Fruit fly (Drosophila melanogaster): ENCODE measurements around the gene CG11570.

CG11570 gene

dm6 chr3L:11966104-11966503 is 8.5 kb upstream of the CG11570 start, which contains the start of gene prc:
Gene prc, minus strand, starts transcription at chr3L:11966131.
- TF ChIP-seq bab1 (GFP tag; optimal IDR thresholded peaks at IDR 0.05) = no peak
- no peak for TF ChIP-seq CG7045 (GFP tag; optimal IDR thresholded peaks at IDR 0.05)
- TF ChIP-seq CG33017 (tag; optimal IDR thresholded peaks at IDR 0.05) = no peak
- no peak for TF ChIP-seq CG5204 (GFP tag; optimal IDR thresholded peaks at IDR 0.05)
- no peak for TF ChIP-seq CG11617 (GFP tag; optimal IDR thresholded peaks at IDR 0.05)
- no peak for TF ChIP-seq Crg-1 (GFP tag; optimal IDR thresholded peaks at IDR 0.05)
- no peak for TF ChIP-seq tj (GFP tag; optimal IDR thresholded peaks at IDR 0.05)
- no peak for TF ChIP-seq ovo (GFP tag; optimal IDR thresholded peaks at IDR 0.05)

- TF ChIP-seq kay (GFP tag; ENCODE audit: borderline replicate concordance) (peak; percentile 7), cnc (optimal IDR thresholded peaks at IDR 0.05) (no peak)
These were observed 3.8 kb downstream of the CG11570 start, which contains the start of gene CG7248 for dm6 chr3L:11953783-11954182. Gene CG7248, plus strand, starts transcription at chr3L:11954083.

dm6 chr3L:11953217-11953616 is 4.4 kb downstream of the CG11570 start, which contains the start of gene obst-G:
Gene obst-G, minus strand, starts transcription at chr3L:11953317.
- TF ChIP-seq Mnt (GFP tag; optimal IDR thresholded peaks at IDR 0.05) = no peak
- no peak for TF ChIP-seq tj (GFP tag; optimal IDR thresholded peaks at IDR 0.05)
- TF ChIP-seq Hr96 (GFP tag; optimal IDR thresholded peaks at IDR 0.05) = no peak

- no peak for TF ChIP-seq CG7045 (GFP tag; optimal IDR thresholded peaks at IDR 0.05)
- TF ChIP-seq cic (GFP tag; optimal IDR thresholded peaks at IDR 0.05) = no peak
- TF ChIP-seq Crg-1 (GFP tag; optimal IDR thresholded peaks at IDR 0.05) = no peak
- no peak for TF ChIP-seq Hr96 (GFP tag; optimal IDR thresholded peaks at IDR 0.05)
- TF ChIP-seq Mnt (GFP tag; optimal IDR thresholded peaks at IDR 0.05) = no peak
- TF ChIP-seq CG5204 (GFP tag; optimal IDR thresholded peaks at IDR 0.05) = no peak
- TF ChIP-seq CG11617 (GFP tag; optimal IDR thresholded peaks at IDR 0.05) = no peak
- no peak for TF ChIP-seq CG12768 (GFP tag; optimal IDR thresholded peaks at IDR 0.05)
- no peak for TF ChIP-seq bab1 (GFP tag; optimal IDR thresholded peaks at IDR 0.05)
- no peak for TF ChIP-seq Clk (GFP tag; optimal IDR thresholded peaks at IDR 0.05)
- TF ChIP-seq pad (GFP tag; optimal IDR thresholded peaks at IDR 0.05) = no peak
- TF ChIP-seq cnc (optimal IDR thresholded peaks at IDR 0.05) = no peak
- no peak for TF ChIP-seq CG33017 (tag; optimal IDR thresholded peaks at IDR 0.05)
- TF ChIP-seq toe (GFP tag; optimal IDR thresholded peaks at IDR 0.05) = no peak
- no peak for TF ChIP-seq kay (GFP tag; ENCODE audit: borderline replicate concordance)
- TF ChIP-seq CG14711 (tag; optimal IDR thresholded peaks at IDR 0.05) = no peak
- TF ChIP-seq CG7101 (tag; optimal IDR thresholded peaks at IDR 0.05) = no peak
- no peak for TF ChIP-seq CG1620 (GFP tag; optimal IDR thresholded peaks at IDR 0.05)
- no peak for TF ChIP-seq tj (GFP tag; optimal IDR thresholded peaks at IDR 0.05)
- TF ChIP-seq ovo (GFP tag; optimal IDR thresholded peaks at IDR 0.05) = no peak
These were observed 8.0 kb downstream of the CG11570 start, which contains the start of gene CG17826 for dm6 chr3L:11949539-11949938. Gene CG17826, plus strand, starts transcription at chr3L:11949839.

- TF ChIP-seq toe (GFP tag; optimal IDR thresholded peaks at IDR 0.05) = no peak
- TF ChIP-seq pad (GFP tag; optimal IDR thresholded peaks at IDR 0.05) = no peak
- no peak for TF ChIP-seq Mnt (GFP tag; optimal IDR thresholded peaks at IDR 0.05)
- TF ChIP-seq Hr96 (GFP tag; optimal IDR thresholded peaks at IDR 0.05) = no peak
These were observed 10.2 kb downstream of the CG11570 start, which contains the start of gene CG7252 for dm6 chr3L:11947357-11947756. Gene CG7252, plus strand, starts transcription at chr3L:11947675.

- TF ChIP-seq kay (GFP tag; ENCODE audit: borderline replicate concordance) = no peak
- no peak for TF ChIP-seq ovo (GFP tag; optimal IDR thresholded peaks at IDR 0.05)
- TF ChIP-seq CG7045 (GFP tag; optimal IDR thresholded peaks at IDR 0.05) = no peak
- no peak for TF ChIP-seq Clk (GFP tag; optimal IDR thresholded peaks at IDR 0.05)
- no peak for TF ChIP-seq cic (GFP tag; optimal IDR thresholded peaks at IDR 0.05)
- no peak for TF ChIP-seq CG12768 (GFP tag; optimal IDR thresholded peaks at IDR 0.05)
- no peak for TF ChIP-seq Mnt (GFP tag; optimal IDR thresholded peaks at IDR 0.05)
- no peak for TF ChIP-seq CG5204 (GFP tag; optimal IDR thresholded peaks at IDR 0.05)
- no peak for TF ChIP-seq cnc (optimal IDR thresholded peaks at IDR 0.05)
- no peak for TF ChIP-seq CG7101 (tag; optimal IDR thresholded peaks at IDR 0.05)
These were observed 12.8 kb downstream of the CG11570 start, which contains the start of gene CG5883 for dm6 chr3L:11944752-11945151. Gene CG5883, minus strand, starts transcription at chr3L:11944852.

dm6 chr3L:11941612-11942011 is 16.0 kb downstream of the CG11570 start, which contains the start of gene Rpt4R:
Gene Rpt4R, plus strand, starts transcription at chr3L:11941912.
- TF ChIP-seq tj (GFP tag; optimal IDR thresholded peaks at IDR 0.05) (no peak), cic (GFP tag; optimal IDR thresholded peaks at IDR 0.05) (no peak), CG7045 (GFP tag; optimal IDR thresholded peaks at IDR 0.05) (no peak), Hr96 (GFP tag; optimal IDR thresholded peaks at IDR 0.05) (no peak), Clk (GFP tag; optimal IDR thresholded peaks at IDR 0.05) (no peak), kay (GFP tag; ENCODE audit: borderline replicate concordance) (no peak), CG33017 (tag; optimal IDR thresholded peaks at IDR 0.05) (no peak), ovo (GFP tag; optimal IDR thresholded peaks at IDR 0.05) (no peak), cnc (optimal IDR thresholded peaks at IDR 0.05) (no peak), CG11617 (GFP tag; optimal IDR thresholded peaks at IDR 0.05) (no peak), Crg-1 (GFP tag; optimal IDR thresholded peaks at IDR 0.05) (no peak), Mnt (GFP tag; optimal IDR thresholded peaks at IDR 0.05) (no peak), toe (GFP tag; optimal IDR thresholded peaks at IDR 0.05) (no peak), CG12768 (GFP tag; optimal IDR thresholded peaks at IDR 0.05) (no peak)

Measured in whole organism, adult.